Worm (Caenorhabditis elegans) whole organism, young adult: ENCODE data around the gene F31F7.2.

Experiments used
- D2030.7 ChIP-seq: fragments of 200-800 bp; sonication (Bioruptor generic); IDR thresholded peaks from 2 replicates; pipeline ENCODE4 v1.3.6; 2022; ENCODE audit warnings: missing genetic modification reagents, missing genetic modification characterization, missing compliant biosample characterization
- F33H1.4 ChIP-seq: fragments of 200-800 bp; sonication (Bioruptor generic); IDR thresholded peaks from 2 replicates; pipeline ENCODE4 v1.3.6; 2022; ENCODE audit warnings: missing genetic modification reagents, missing genetic modification characterization, missing compliant biosample characterization
- F52B5.7 ChIP-seq: sonication (generic microtip); optimal IDR thresholded peaks from 2 replicates; lab custom pipeline; 2016; ENCODE audit warnings: mild to moderate bottlenecking, missing genetic modification characterization, missing compliant biosample characterization
- Y79H2A.3 ChIP-seq: fragments of 200-800 bp; sonication (Bioruptor generic); conservative IDR thresholded peaks from 2 replicates; pipeline ENCODE4 v1.3.6; 2022; ENCODE audit warnings: missing genetic modification reagents, missing genetic modification characterization, missing compliant biosample characterization
- Y95B8A.8 ChIP-seq: fragments of 200-800 bp; sonication (Bioruptor generic); IDR thresholded peaks from 2 replicates; pipeline ENCODE4 v1.3.6; 2022; ENCODE audit warnings: missing genetic modification reagents, missing genetic modification characterization, missing compliant biosample characterization
- ama-1 ChIP-seq, 3 experiments: fragments of 150-350 bp in 1 of 3; sonication (generic microtip) in 2 of 3; optimal IDR thresholded peaks; 2 replicates each; lab custom pipeline; 2014 to 2018; ENCODE audit warnings: missing biosample characterization in 2 of 3, missing genetic modification characterization in 2 of 3, missing genetic modification reagents in 2 of 3
- cebp-2 ChIP-seq: fragments of 200-800 bp; sonication (Bioruptor generic); IDR thresholded peaks from 2 replicates; pipeline ENCODE4 v1.3.6; 2022; ENCODE audit warnings: missing genetic modification characterization, missing compliant biosample characterization
- ceh-40 ChIP-seq: fragments of 200-800 bp; sonication (Bioruptor generic); IDR thresholded peaks from 2 replicates; pipeline ENCODE4 v1.3.6; 2022; ENCODE audit warnings: missing genetic modification characterization, missing compliant biosample characterization
- chd-7 ChIP-seq: sonication (generic microtip); optimal IDR thresholded peaks from 2 replicates; lab custom pipeline; 2016; ENCODE audit warnings: mild to moderate bottlenecking, missing genetic modification characterization, moderate library complexity, missing compliant biosample characterization
- die-1 ChIP-seq: sonication (generic microtip); optimal IDR thresholded peaks from 2 replicates; lab custom pipeline; 2016; ENCODE audit warnings: missing genotype, mild to moderate bottlenecking, missing genetic modification characterization, missing compliant biosample characterization
- dpff-1 ChIP-seq: sonication (generic microtip); optimal IDR thresholded peaks from 2 replicates; lab custom pipeline; 2017; ENCODE audit warnings: mild to moderate bottlenecking, missing genetic modification characterization, missing compliant biosample characterization
- dpl-1 ChIP-seq: fragments of 150-350 bp; optimal IDR thresholded peaks from 2 replicates; lab custom pipeline; 2014; ENCODE audit warnings: missing biosample characterization, missing genetic modification reagents, missing genetic modification characterization
- egl-18 ChIP-seq: fragments of 200-800 bp; sonication (Bioruptor generic); IDR thresholded peaks from 2 replicates; pipeline ENCODE4 v1.3.6; 2022; ENCODE audit warnings: missing genetic modification reagents, missing genetic modification characterization, missing compliant biosample characterization
- ekl-4 ChIP-seq: fragments of 200-800 bp; sonication (Bioruptor generic); IDR thresholded peaks from 2 replicates; pipeline ENCODE4 v1.3.6; 2022; ENCODE audit warnings: missing genetic modification reagents, missing genetic modification characterization, missing compliant biosample characterization
- let-607 ChIP-seq, 2 experiments: fragments of 200-800 bp in 1 of 2; sonication (Bioruptor generic) in 1 of 2; sonication (generic microtip) in 1 of 2; optimal IDR thresholded peaks; 2 replicates each; lab custom pipeline; 2016 to 2018; ENCODE audit warnings: mild to moderate bottlenecking in 2 of 2, missing compliant biosample characterization in 2 of 2, missing genetic modification characterization in 2 of 2, moderate library complexity in 2 of 2, missing genotype in 1 of 2
- lsl-1 ChIP-seq: fragments of 200-800 bp; sonication (Bioruptor generic); optimal IDR thresholded peaks from 2 replicates; lab custom pipeline; 2018; ENCODE audit warnings: mild to moderate bottlenecking, missing genetic modification characterization, moderate library complexity, missing compliant biosample characterization
- lsy-27 ChIP-seq: sonication (generic microtip); optimal IDR thresholded peaks from 2 replicates; lab custom pipeline; 2017; ENCODE audit warnings: missing genetic modification characterization, mild to moderate bottlenecking, missing compliant biosample characterization, antibody characterized with exemption, missing genotype, borderline replicate concordance; ENCODE audit not compliant: insufficient read depth
- madf-8 ChIP-seq: fragments of 200-800 bp; sonication (Bioruptor generic); conservative IDR thresholded peaks from 2 replicates; pipeline ENCODE4 v1.3.6; 2022; ENCODE audit warnings: missing genetic modification reagents, missing genetic modification characterization, missing compliant biosample characterization
- mcd-1 ChIP-seq: fragments of 200-800 bp; sonication (Bioruptor generic); IDR thresholded peaks from 2 replicates; pipeline ENCODE4 v1.3.6; 2022; ENCODE audit warnings: missing genetic modification reagents, missing genetic modification characterization, missing compliant biosample characterization
- nhr-179 ChIP-seq: sonication (generic microtip); optimal IDR thresholded peaks from 2 replicates; lab custom pipeline; 2016; ENCODE audit warnings: mild to moderate bottlenecking, missing genetic modification characterization, missing compliant biosample characterization
- nhr-80 ChIP-seq: sonication (generic microtip); optimal IDR thresholded peaks from 2 replicates; lab custom pipeline; 2016; ENCODE audit warnings: missing genetic modification characterization, missing compliant biosample characterization
- pbrm-1 ChIP-seq: fragments of 200-800 bp; sonication (Bioruptor generic); IDR thresholded peaks from 2 replicates; pipeline ENCODE4 v1.3.6; 2022; ENCODE audit warnings: missing genetic modification reagents, missing genetic modification characterization, missing compliant biosample characterization
- snpc-1.1 ChIP-seq: sonication (generic microtip); optimal IDR thresholded peaks from 2 replicates; lab custom pipeline; 2017; ENCODE audit warnings: missing genetic modification characterization, mild to moderate bottlenecking, missing compliant biosample characterization, antibody characterized with exemption, moderate library complexity, missing genotype, missing genetic modification reagents; ENCODE audit not compliant: insufficient read depth
- zim-3 ChIP-seq: sonication (generic microtip); optimal IDR thresholded peaks from 2 replicates; lab custom pipeline; 2017; ENCODE audit warnings: mild to moderate bottlenecking, missing genetic modification characterization, moderate library complexity, missing compliant biosample characterization

Gene F31F7.2

ce11 chrV:6278117-6279081 is 7.7 kb downstream of the F31F7.2 start, which contains the start of gene fil-2 (continued):
- TF ChIP-seq snpc-1.1 (tag; lab: Kevin White, UChicago) (no peak), F52B5.7 (tag; lab: Kevin White, UChicago) (peak; percentile 12), zim-3 (tag; lab: Kevin White, UChicago) (peak; percentile 31)

- TF ChIP-seq nhr-80 (tag; lab: Kevin White, UChicago) (peak; percentile 34), lsl-1 (GFP tag; lab: Kevin White, UChicago) (no peak)
These were observed 9.4 kb downstream of the F31F7.2 start for ce11 chrV:6280067-6280466.

ce11 chrV:6281175-6281574 is 10.5 kb downstream of the F31F7.2 start, which contains the start of the genes K12B6.4 and spe-49:
Gene K12B6.4, minus strand, starts transcription at chrV:6281275.
Gene spe-49, plus strand, starts transcription at chrV:6281359.
- TF ChIP-seq mcd-1 (GFP tag; lab: Robert Waterston, UW) (no peak), ekl-4 (GFP tag; lab: Robert Waterston, UW) (no peak), lsy-27 (tag; lab: Kevin White, UChicago) (no peak), nhr-179 (tag; lab: Kevin White, UChicago) (no peak), F33H1.4 (GFP tag; lab: Robert Waterston, UW) (no peak), let-607 (tag; optimal IDR thresholded peaks at IDR 0.05; lab: Kevin White, UChicago) (no peak), Y95B8A.8 (GFP tag; lab: Robert Waterston, UW) (no peak), D2030.7 (no peak), pbrm-1 (no peak), cebp-2 (GFP tag; lab: Robert Waterston, UW) (no peak), chd-7 (no peak), ceh-40 (GFP tag; lab: Robert Waterston, UW) (no peak)
- TF ChIP-seq, all 124 proteins: peak for 0

- no peak for TF ChIP-seq madf-8 (GFP tag; lab: Robert Waterston, UW)
- TF ChIP-seq, all 124 proteins: peak for 0
These were observed 15.7 kb downstream of the F31F7.2 start, which contains the start of gene srn-1 for ce11 chrV:6286343-6286742. Gene srn-1, minus strand, starts transcription at chrV:6286443.

- peak; percentile 33 for TF ChIP-seq nhr-80 (tag; lab: Kevin White, UChicago)
- TF ChIP-seq Y79H2A.3 (GFP tag; lab: Robert Waterston, UW), result no peak
- TF ChIP-seq Y95B8A.8 (GFP tag; lab: Robert Waterston, UW), result no peak
- TF ChIP-seq egl-18 (GFP tag; lab: Robert Waterston, UW), result no peak
These were observed 18.0 kb downstream of the F31F7.2 start, which contains the start of gene K12B6.11 for ce11 chrV:6288607-6289006. Gene K12B6.11, plus strand, starts transcription at chrV:6288907.

DNA sequence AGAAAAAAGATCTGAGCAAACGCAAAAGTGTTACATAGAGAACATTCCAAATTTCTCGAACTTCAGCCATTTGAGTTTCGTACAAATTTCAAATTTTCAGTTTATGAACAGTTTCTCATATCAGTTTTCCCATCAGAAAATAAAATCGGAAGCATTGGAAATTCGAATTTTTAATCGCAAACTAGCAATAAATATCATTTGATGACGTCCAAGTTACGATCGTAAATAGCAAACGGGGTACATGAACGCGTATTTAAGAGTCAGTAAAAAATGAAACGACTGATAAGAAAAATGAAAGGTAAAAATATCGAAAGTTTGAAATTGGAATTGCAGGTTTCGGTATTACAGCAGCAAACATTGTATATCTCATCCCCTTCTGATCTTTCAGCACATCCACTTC is 20.6 kb downstream of the F31F7.2 start:
- peak; percentile 22 for TF ChIP-seq nhr-80 (tag; lab: Kevin White, UChicago)
- TF ChIP-seq die-1 (tag; lab: Kevin White, UChicago), result no peak

DNA sequence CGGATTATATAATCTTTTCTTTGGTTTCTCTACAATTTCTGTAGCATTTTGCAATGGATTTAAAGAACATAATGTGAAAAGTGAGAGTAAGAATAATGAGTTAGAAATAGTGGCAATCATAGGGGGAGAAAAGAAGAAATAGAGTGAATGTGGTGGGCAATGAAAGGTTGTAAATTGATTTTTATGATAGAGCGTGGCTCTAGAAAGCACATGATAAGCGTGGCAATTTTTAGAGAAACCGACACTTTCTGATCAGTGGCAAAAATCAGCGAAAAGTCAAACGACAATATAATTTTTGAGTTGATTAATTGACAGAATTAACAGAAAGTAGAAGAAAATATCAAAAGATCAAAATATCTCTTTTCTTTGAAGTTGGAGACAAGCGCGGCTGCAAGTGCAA is 21.7 kb downstream of the F31F7.2 start, which contains the start of gene K12B6.9:
TSS of gene K12B6.9 (minus strand) at position 266 of the 400 bp plus-strand sequence.
- TF ChIP-seq ama-1 (optimal IDR thresholded peaks at IDR 0.05; lab: Kevin White, UChicago) (no peak), ama-1 (GFP tag; optimal IDR thresholded peaks at IDR 0.05; lab: Kevin White, UChicago) (no peak), nhr-80 (tag; lab: Kevin White, UChicago) (peak; percentile 82), dpl-1 (no peak), dpff-1 (no peak)
